Fruit fly (Drosophila melanogaster) whole organism, embryonic: Measurements from ENCODE around the gene CG42542.

ENCODE experiments used
- C15 ChIP-seq: fragments of 200-800 bp; sonication (Bioruptor generic); IDR thresholded peaks from 3 replicates; pipeline ENCODE4 v1.3.6; 2022; ENCODE audit warnings: missing biosample characterization, missing genetic modification characterization
- CG1024 ChIP-seq: fragments of 200-800 bp; sonication (Bioruptor generic); IDR thresholded peaks from 2 replicates; pipeline ENCODE4 v1.3.6; 2022; ENCODE audit warnings: missing biosample characterization, missing genetic modification characterization
- CG10979 ChIP-seq: fragments of 200-800 bp; sonication (Bioruptor generic); optimal IDR thresholded peaks from 2 replicates; lab custom pipeline; 2018; ENCODE audit warnings: missing biosample characterization, mild to moderate bottlenecking, missing genetic modification characterization, moderate library complexity
- CG11093 ChIP-seq: fragments of 200-800 bp; sonication (Bioruptor generic); IDR thresholded peaks from 3 replicates; pipeline ENCODE4 v1.3.6; 2022; ENCODE audit warnings: missing biosample characterization, missing genetic modification characterization
- CG12299 ChIP-seq: fragments of 200-800 bp; sonication (Bioruptor generic); optimal IDR thresholded peaks from 2 replicates; lab custom pipeline; 2018; ENCODE audit warnings: missing biosample characterization, mild to moderate bottlenecking, missing genetic modification characterization
- CG12744 ChIP-seq: fragments of 200-800 bp; sonication (Bioruptor generic); optimal IDR thresholded peaks from 2 replicates; lab custom pipeline; 2016; ENCODE audit warnings: missing biosample characterization, missing genetic modification characterization
- CG14860 ChIP-seq: fragments of 200-800 bp; sonication (Bioruptor generic); IDR thresholded peaks from 3 replicates; pipeline ENCODE4 v1.3.6; 2022; ENCODE audit warnings: missing biosample characterization, missing genetic modification characterization; ENCODE audit not compliant: partially characterized antibody
- CG15073 ChIP-seq: fragments of 200-800 bp; sonication (Bioruptor generic); optimal IDR thresholded peaks from 2 replicates; lab custom pipeline; 2016; ENCODE audit warnings: missing biosample characterization, missing genetic modification characterization
- CG16813 ChIP-seq: fragments of 200-800 bp; sonication (Bioruptor generic); IDR thresholded peaks from 3 replicates; pipeline ENCODE4 v1.3.6; 2022; ENCODE audit warnings: missing biosample characterization, missing genetic modification characterization; ENCODE audit not compliant: partially characterized antibody
- CG16815 ChIP-seq: fragments of 200-800 bp; sonication (Bioruptor generic); optimal IDR thresholded peaks from 3 replicates; lab custom pipeline; 2017; ENCODE audit warnings: missing biosample characterization, mild to moderate bottlenecking, missing genetic modification characterization
- CG17328 ChIP-seq: fragments of 200-800 bp; sonication (Bioruptor generic); IDR thresholded peaks from 2 replicates; pipeline ENCODE4 v1.3.6; 2022; ENCODE audit warnings: missing biosample characterization, missing genetic modification characterization
- CG17359 ChIP-seq: fragments of 200-800 bp; sonication (Bioruptor generic); optimal IDR thresholded peaks from 3 replicates; lab custom pipeline; 2018; ENCODE audit warnings: missing biosample characterization, mild to moderate bottlenecking, missing genetic modification characterization, moderate library complexity
- CG18599 ChIP-seq: fragments of 200-800 bp; sonication (Bioruptor generic); optimal IDR thresholded peaks from 3 replicates; lab custom pipeline; 2017; ENCODE audit warnings: missing biosample characterization, missing genetic modification characterization, mild to moderate bottlenecking, moderate library complexity, missing genetic modification reagents
- CG2129 ChIP-seq: fragments of 200-800 bp; sonication (Bioruptor generic); IDR thresholded peaks from 2 replicates; pipeline ENCODE4 v1.3.6; 2022; ENCODE audit warnings: missing biosample characterization, missing genetic modification characterization; ENCODE audit not compliant: partially characterized antibody
- CG2199 ChIP-seq: fragments of 200-800 bp; sonication (Bioruptor generic); IDR thresholded peaks from 3 replicates; pipeline ENCODE4 v1.3.6; 2022; ENCODE audit warnings: missing biosample characterization, missing genetic modification characterization
- CG2875 ChIP-seq: fragments of 200-800 bp; sonication (Bioruptor generic); optimal IDR thresholded peaks from 2 replicates; lab custom pipeline; 2017; ENCODE audit warnings: missing biosample characterization, mild to moderate bottlenecking, missing genetic modification characterization, missing genetic modification reagents
- CG30020 ChIP-seq: fragments of 200-800 bp; optimal IDR thresholded peaks from 2 replicates; lab custom pipeline; 2019; ENCODE audit warnings: missing biosample characterization, mild to moderate bottlenecking, missing genetic modification characterization, moderate library complexity
- CG6689 ChIP-seq: fragments of 200-800 bp; sonication (Bioruptor generic); IDR thresholded peaks from 2 replicates; pipeline ENCODE4 v1.3.6; 2022; ENCODE audit warnings: missing biosample characterization, missing genetic modification characterization
- CG6854 ChIP-seq: fragments of 200-800 bp; sonication (Bioruptor generic); optimal IDR thresholded peaks from 3 replicates; lab custom pipeline; 2017; ENCODE audit warnings: missing biosample characterization, mild to moderate bottlenecking, missing genetic modification characterization
- CG7372 ChIP-seq: fragments of 200-800 bp; sonication (Bioruptor generic); IDR thresholded peaks from 2 replicates; pipeline ENCODE4 v1.3.6; 2022; ENCODE audit warnings: missing biosample characterization, missing genetic modification characterization
- CG7786 ChIP-seq: fragments of 200-800 bp; sonication (Bioruptor generic); optimal IDR thresholded peaks from 2 replicates; lab custom pipeline; 2016; ENCODE audit warnings: missing biosample characterization, missing genetic modification characterization
- CG9609 ChIP-seq: fragments of 200-800 bp; sonication (Bioruptor generic); optimal IDR thresholded peaks from 3 replicates; lab custom pipeline; 2016; ENCODE audit warnings: missing biosample characterization, missing genetic modification characterization
- CG9932 ChIP-seq: fragments of 200-800 bp; sonication (Bioruptor generic); IDR thresholded peaks from 2 replicates; pipeline ENCODE4 v1.3.6; 2022; ENCODE audit warnings: missing biosample characterization, missing genetic modification characterization
- CTCF ChIP-seq: fragments of 200-800 bp; sonication (Bioruptor generic); optimal IDR thresholded peaks from 2 replicates; lab custom pipeline; 2017; ENCODE audit warnings: missing biosample characterization, mild to moderate bottlenecking, missing genetic modification characterization, moderate library complexity
- Dbx ChIP-seq: fragments of 200-800 bp; sonication (Bioruptor generic); IDR thresholded peaks from 3 replicates; pipeline ENCODE4 v1.3.6; 2022; ENCODE audit warnings: missing biosample characterization, missing genetic modification characterization
- E2f1 ChIP-seq: fragments of 200-800 bp; sonication (Bioruptor generic); IDR thresholded peaks from 2 replicates; pipeline ENCODE4 v1.3.6; 2022; ENCODE audit warnings: missing biosample characterization, missing genetic modification characterization
- HmgZ ChIP-seq: fragments of 200-800 bp; sonication (Bioruptor generic); optimal IDR thresholded peaks from 2 replicates; lab custom pipeline; 2018; ENCODE audit warnings: missing biosample characterization, mild to moderate bottlenecking, missing genetic modification characterization
- Hmx ChIP-seq: fragments of 200-800 bp; sonication (Bioruptor generic); optimal IDR thresholded peaks from 2 replicates; lab custom pipeline; 2016; ENCODE audit warnings: missing biosample characterization, missing genetic modification characterization
- Lim3 ChIP-seq: fragments of 200-800 bp; sonication (Bioruptor generic); IDR thresholded peaks from 2 replicates; pipeline ENCODE4 v1.3.6; 2022; ENCODE audit warnings: missing biosample characterization, missing genetic modification characterization
- Myb ChIP-seq: fragments of 200-800 bp; sonication (Bioruptor generic); optimal IDR thresholded peaks from 2 replicates; lab custom pipeline; 2016; ENCODE audit warnings: missing biosample characterization, missing genetic modification characterization
- NC2α ChIP-seq: fragments of 200-800 bp; sonication (Bioruptor generic); optimal IDR thresholded peaks from 2 replicates; lab custom pipeline; 2016; ENCODE audit warnings: missing biosample characterization, missing genetic modification characterization
- Ptx1 ChIP-seq: fragments of 200-800 bp; sonication (Bioruptor generic); IDR thresholded peaks from 2 replicates; pipeline ENCODE4 v1.3.6; 2022; ENCODE audit warnings: missing biosample characterization, missing genetic modification characterization
- Side ChIP-seq: fragments of 200-800 bp; sonication (Bioruptor generic); optimal IDR thresholded peaks from 2 replicates; lab custom pipeline; 2016; ENCODE audit warnings: missing biosample characterization, missing genetic modification characterization
- Sox102F ChIP-seq: fragments of 200-800 bp; sonication (Bioruptor generic); optimal IDR thresholded peaks from 2 replicates; lab custom pipeline; 2018; ENCODE audit warnings: missing biosample characterization, mild to moderate bottlenecking, missing genetic modification characterization, moderate library complexity
- ab ChIP-seq: fragments of 200-800 bp; sonication (Bioruptor generic); optimal IDR thresholded peaks from 2 replicates; lab custom pipeline; 2016; ENCODE audit warnings: missing biosample characterization, missing genetic modification characterization
- ac ChIP-seq: fragments of 200-800 bp; sonication (Bioruptor generic); optimal IDR thresholded peaks from 3 replicates; lab custom pipeline; 2017; ENCODE audit warnings: missing biosample characterization, mild to moderate bottlenecking, missing genetic modification characterization
- bigmax ChIP-seq: fragments of 200-800 bp; sonication (Bioruptor generic); optimal IDR thresholded peaks from 2 replicates; lab custom pipeline; 2018; ENCODE audit warnings: missing biosample characterization, mild to moderate bottlenecking, missing genetic modification characterization
- chm ChIP-seq: fragments of 200-800 bp; sonication (Bioruptor generic); IDR thresholded peaks from 2 replicates; pipeline ENCODE4 v1.3.6; 2022; ENCODE audit warnings: missing biosample characterization, missing genetic modification characterization
- dmrt99B ChIP-seq: fragments of 200-800 bp; sonication (Bioruptor generic); optimal IDR thresholded peaks from 2 replicates; lab custom pipeline; 2018; ENCODE audit warnings: missing biosample characterization, mild to moderate bottlenecking, missing genetic modification characterization, moderate library complexity
- eve ChIP-seq, 2 experiments: fragments of >200 bp; optimal IDR thresholded peaks; 2 replicates each; lab custom pipeline; 2017; ENCODE audit warnings: missing biosample characterization in 2 of 2, missing genetic modification characterization in 2 of 2
- gce ChIP-seq: fragments of 200-800 bp; sonication (Bioruptor generic); IDR thresholded peaks from 3 replicates; pipeline ENCODE4 v1.3.6; 2022; ENCODE audit warnings: missing biosample characterization, missing genetic modification characterization
- gem ChIP-seq: fragments of 200-800 bp; sonication (Bioruptor generic); optimal IDR thresholded peaks from 2 replicates; lab custom pipeline; 2019; ENCODE audit warnings: missing biosample characterization, mild to moderate bottlenecking, missing genetic modification characterization, moderate library complexity
- hbn ChIP-seq: fragments of 200-800 bp; sonication (Bioruptor generic); IDR thresholded peaks from 2 replicates; pipeline ENCODE4 v1.3.6; 2022; ENCODE audit warnings: missing biosample characterization, missing genetic modification characterization; ENCODE audit not compliant: partially characterized antibody
- hth ChIP-seq: fragments of >200 bp; optimal IDR thresholded peaks from 2 replicates; lab custom pipeline; 2017; ENCODE audit warnings: inconsistent platforms
- inv ChIP-seq: fragments of 200-800 bp; sonication (Bioruptor generic); IDR thresholded peaks from 2 replicates; pipeline ENCODE4 v1.3.6; 2022; ENCODE audit warnings: missing biosample characterization, missing genetic modification characterization; ENCODE audit not compliant: partially characterized antibody
- mirr ChIP-seq: fragments of 200-800 bp; sonication (Bioruptor generic); optimal IDR thresholded peaks from 3 replicates; lab custom pipeline; 2018; ENCODE audit warnings: missing biosample characterization, mild to moderate bottlenecking, missing genetic modification characterization
- sna ChIP-seq: fragments of 200-800 bp; sonication (Bioruptor generic); IDR thresholded peaks from 2 replicates; pipeline ENCODE4 v1.3.6; 2022; ENCODE audit warnings: missing biosample characterization, missing genetic modification characterization; ENCODE audit not compliant: partially characterized antibody
- tna ChIP-seq: fragments of 200-800 bp; sonication (Bioruptor generic); IDR thresholded peaks from 2 replicates; pipeline ENCODE4 v1.3.6; 2022; ENCODE audit warnings: missing biosample characterization, missing genetic modification characterization; ENCODE audit not compliant: partially characterized antibody
- unc-4 ChIP-seq: fragments of 200-800 bp; sonication (Bioruptor generic); IDR thresholded peaks from 2 replicates; pipeline ENCODE4 v1.3.6; 2022; ENCODE audit warnings: missing biosample characterization, missing genetic modification characterization; ENCODE audit not compliant: partially characterized antibody
- wdn ChIP-seq: fragments of 200-800 bp; sonication (Bioruptor generic); IDR thresholded peaks from 2 replicates; pipeline ENCODE4 v1.3.6; 2022; ENCODE audit warnings: missing biosample characterization, missing genetic modification characterization

The CG42542 gene

DNA sequence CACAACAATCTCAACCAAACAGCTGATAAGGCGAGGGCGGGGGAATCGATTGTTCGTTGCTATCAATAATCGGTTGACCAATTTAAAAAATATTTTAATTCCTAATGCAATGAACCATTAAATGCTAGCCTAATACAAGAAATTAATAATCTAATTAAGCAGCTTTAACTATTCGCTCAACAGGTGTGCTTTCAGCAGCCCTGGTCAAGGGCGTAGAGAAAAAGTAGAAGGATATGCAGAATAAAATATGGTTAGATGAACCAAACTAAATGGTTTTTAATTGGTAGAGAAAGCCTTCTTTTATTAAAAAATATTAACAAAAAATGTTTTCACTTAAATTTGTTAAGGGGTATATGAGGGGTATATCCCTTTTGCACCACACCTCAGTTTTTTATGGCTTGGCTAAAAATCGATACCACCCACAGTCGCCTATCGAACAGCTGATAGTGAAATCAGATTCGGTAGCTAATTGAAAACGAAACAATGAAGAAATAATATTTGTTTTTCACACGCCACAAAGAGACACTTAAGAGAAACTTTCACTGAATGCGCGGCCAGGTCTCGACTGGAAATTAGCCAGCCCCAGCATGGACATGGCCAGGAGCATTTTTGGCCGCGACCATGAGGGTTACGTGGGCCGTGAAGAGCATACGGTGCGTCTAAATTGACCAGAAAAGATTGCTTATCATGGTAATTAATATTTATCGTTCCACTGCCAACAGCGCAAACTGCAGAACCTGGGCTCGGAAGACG, 22.6 kb downstream of the CG42542 start, which contains the start of the genes SIDL and CG12241 (continued):
- TF ChIP-seq unc-4 (GFP tag; lab: Robert Waterston, UW) (0 out of 2 replicates have a peak, but pooled peaks have one; percentile 44), CG15073 (GFP tag; lab: Kevin White, UChicago) (no peak), ab (GFP tag; lab: Kevin White, UChicago) (no peak), Ptx1 (GFP tag; lab: Robert Waterston, UW) (peak; percentile 96), bigmax (GFP tag; lab: Kevin White, UChicago) (peak; percentile 36), dmrt99B (tag; lab: Kevin White, UChicago) (no peak), CG12744 (peak; percentile 11), CG7372 (GFP tag; lab: Robert Waterston, UW) (peak; percentile 92), HmgZ (peak; percentile 16), CG18599 (GFP tag; lab: Kevin White, UChicago) (no peak), CG30020 (tag; lab: Kevin White, UChicago) (peak; percentile 42), wdn (peak; percentile 70), CG2199 (GFP tag; lab: Robert Waterston, UW) (peak; percentile 81), chm (peak; percentile 92), Side (GFP tag; lab: Kevin White, UChicago) (peak; percentile 77), CG9932 (GFP tag; lab: Robert Waterston, UW) (peak; percentile 75), inv (GFP tag; lab: Robert Waterston, UW) (no peak), E2f1 (GFP tag; lab: Robert Waterston, UW) (peak; percentile 94), ac (GFP tag; lab: Kevin White, UChicago) (no peak), CG11093 (peak; percentile 91), Myb (GFP tag; lab: Kevin White, UChicago) (peak; percentile 49), hbn (GFP tag; lab: Robert Waterston, UW) (no peak; the same call in none of the 2 replicates), CG16813 (peak; percentile 16; the same call in 1 of the 3 replicates), CG16815 (GFP tag; lab: Kevin White, UChicago) (peak; percentile 25), CG17328 (GFP tag; lab: Robert Waterston, UW) (no peak), Hmx (GFP tag; lab: Kevin White, UChicago) (no peak), Lim3 (GFP tag; lab: Robert Waterston, UW) (no peak), CTCF (no peak), CG17359 (tag; lab: Kevin White, UChicago) (peak; percentile 83), CG9609 (GFP tag; lab: Kevin White, UChicago) (peak; percentile 24), Sox102F (GFP tag; lab: Kevin White, UChicago) (no peak), C15 (peak; percentile 80; the same call in 2 of the 3 replicates), gem (tag; lab: Kevin White, UChicago) (no peak), CG2129 (GFP tag; lab: Robert Waterston, UW) (no peak), CG14860 (GFP tag; lab: Robert Waterston, UW) (0 out of 3 replicates have a peak, but pooled peaks have one; percentile 22), Dbx (GFP tag; lab: Robert Waterston, UW) (peak; percentile 94), NC2α (GFP tag; lab: Kevin White, UChicago) (no peak), sna (0 out of 2 replicates have a peak, but pooled peaks have one; percentile 29), eve (GFP tag; optimal IDR thresholded peaks at IDR 0.05; lab: Kevin White, UChicago) (no peak), CG12299 (tag; lab: Kevin White, UChicago) (peak; percentile 48), CG2875 (no peak), hth (no peak), mirr (GFP tag; lab: Kevin White, UChicago) (peak; percentile 9), CG10979 (tag; lab: Kevin White, UChicago) (peak; percentile 73), CG7786 (GFP tag; lab: Kevin White, UChicago) (peak; percentile 15), CG6854 (GFP tag; lab: Kevin White, UChicago) (peak; percentile 78), CG6689 (GFP tag; lab: Robert Waterston, UW) (peak; percentile 96), tna (GFP tag; lab: Robert Waterston, UW) (no peak), CG1024 (GFP tag; lab: Robert Waterston, UW) (peak; percentile 87), gce (GFP tag; lab: Robert Waterston, UW) (peak; percentile 82)
